Worm (Caenorhabditis elegans): ENCODE measurements around the gene Y45G12B.2.

The Y45G12B.2 gene

ce11 chrV:2683497-2683896, 11.1 kb upstream of the Y45G12B.2 start:
- TF ChIP-seq fkh-10 (GFP tag; optimal IDR thresholded peaks at IDR 0.05) (no peak), nhr-71 (tag; optimal IDR thresholded peaks at IDR 0.05) (no peak), sup-37 (GFP tag; optimal IDR thresholded peaks at IDR 0.05) (no peak), nhr-76 (tag; optimal IDR thresholded peaks at IDR 0.05) (no peak), mep-1 (tag; optimal IDR thresholded peaks at IDR 0.05) (no peak)

ce11 chrV:2684227-2684626, 10.3 kb upstream of the Y45G12B.2 start:
- TF ChIP-seq ztf-4 (tag; optimal IDR thresholded peaks at IDR 0.05): no peak
- TF ChIP-seq nhr-19 (GFP tag; conservative IDR thresholded peaks at IDR 0.05): no peak

ce11 chrV:2688562-2688961, 6.0 kb upstream of the Y45G12B.2 start:
- no peak for TF ChIP-seq pax-3 (tag; optimal IDR thresholded peaks at IDR 0.05)
- TF ChIP-seq mep-1 (tag; optimal IDR thresholded peaks at IDR 0.05): no peak
- TF ChIP-seq irx-1 (tag; optimal IDR thresholded peaks at IDR 0.05): no peak
- TF ChIP-seq efl-1 (optimal IDR thresholded peaks at IDR 0.05): no peak
- TF ChIP-seq efl-1 (GFP tag; optimal IDR thresholded peaks at IDR 0.05 in 1 of 2): peak in 1 of 2 experiments; percentile 37
- TF ChIP-seq blmp-1 (tag; optimal IDR thresholded peaks at IDR 0.05): no peak

ce11 chrV:2690478-2690877, 4.1 kb upstream of the Y45G12B.2 start:
- TF ChIP-seq ama-1 (optimal IDR thresholded peaks at IDR 0.05) (no peak), ets-5 (GFP tag; IDR thresholded peaks at IDR 0.05) (no peak), ceh-88 (GFP tag; IDR thresholded peaks at IDR 0.05) (no peak), mep-1 (tag; optimal IDR thresholded peaks at IDR 0.05) (no peak), grh-1 (GFP tag; IDR thresholded peaks at IDR 0.05) (no peak), lin-15B (tag; optimal IDR thresholded peaks at IDR 0.05) (no peak), skn-1 (tag; optimal IDR thresholded peaks at IDR 0.05) (no peak), ceh-90 (tag; optimal IDR thresholded peaks at IDR 0.05) (no peak), lin-35 (GFP tag; optimal IDR thresholded peaks at IDR 0.05) (no peak), nhr-47 (tag; optimal IDR thresholded peaks at IDR 0.05) (no peak), ceh-8 (GFP tag; optimal IDR thresholded peaks at IDR 0.05) (no peak)

- TF ChIP-seq unc-62 (GFP tag; optimal IDR thresholded peaks at IDR 0.05): no peak
- no peak for TF ChIP-seq ztf-4 (tag; optimal IDR thresholded peaks at IDR 0.05)
- TF ChIP-seq sox-4 (tag; optimal IDR thresholded peaks at IDR 0.05): no peak
- no peak for TF ChIP-seq sup-37 (GFP tag; optimal IDR thresholded peaks at IDR 0.05)
These were observed 3.6 kb upstream of the Y45G12B.2 start for ce11 chrV:2690948-2691347.

- TF ChIP-seq elt-2 (tag; optimal IDR thresholded peaks at IDR 0.05) (no peak), snpc-4 (tag; optimal IDR thresholded peaks at IDR 0.05) (no peak), nhr-71 (tag; optimal IDR thresholded peaks at IDR 0.05) (no peak), rnt-1 (tag; optimal IDR thresholded peaks at IDR 0.05) (no peak), swsn-7 (tag; optimal IDR thresholded peaks at IDR 0.05) (no peak), egl-13 (tag; optimal IDR thresholded peaks at IDR 0.05) (no peak), pqm-1 (tag; optimal IDR thresholded peaks at IDR 0.05) (no peak), pax-3 (tag; optimal IDR thresholded peaks at IDR 0.05) (no peak), unc-62 (GFP tag; optimal IDR thresholded peaks at IDR 0.05) (no peak), ceh-82 (tag; optimal IDR thresholded peaks at IDR 0.05) (no peak), lir-3 (tag; optimal IDR thresholded peaks at IDR 0.05; ENCODE audit: poor library complexity) (no peak), xbp-1 (tag; optimal IDR thresholded peaks at IDR 0.05) (no peak), hpl-2 (GFP tag; optimal IDR thresholded peaks at IDR 0.05) (no peak), lin-13 (GFP tag; optimal IDR thresholded peaks at IDR 0.05) (no peak), zip-4 (GFP tag; optimal IDR thresholded peaks at IDR 0.05) (no peak), nhr-19 (GFP tag; conservative IDR thresholded peaks at IDR 0.05) (no peak), unc-30 (tag; optimal IDR thresholded peaks at IDR 0.05) (no peak)
These were observed 1.4 kb downstream of the Y45G12B.2 start, which contains the start of gene Y45G12B.3 for ce11 chrV:2695935-2696334. TSS of gene Y45G12B.3 (minus strand) at chrV:2696254.
